Worm (Caenorhabditis elegans): ENCODE results near the gene mans-4.

Gene mans-4

DNA sequence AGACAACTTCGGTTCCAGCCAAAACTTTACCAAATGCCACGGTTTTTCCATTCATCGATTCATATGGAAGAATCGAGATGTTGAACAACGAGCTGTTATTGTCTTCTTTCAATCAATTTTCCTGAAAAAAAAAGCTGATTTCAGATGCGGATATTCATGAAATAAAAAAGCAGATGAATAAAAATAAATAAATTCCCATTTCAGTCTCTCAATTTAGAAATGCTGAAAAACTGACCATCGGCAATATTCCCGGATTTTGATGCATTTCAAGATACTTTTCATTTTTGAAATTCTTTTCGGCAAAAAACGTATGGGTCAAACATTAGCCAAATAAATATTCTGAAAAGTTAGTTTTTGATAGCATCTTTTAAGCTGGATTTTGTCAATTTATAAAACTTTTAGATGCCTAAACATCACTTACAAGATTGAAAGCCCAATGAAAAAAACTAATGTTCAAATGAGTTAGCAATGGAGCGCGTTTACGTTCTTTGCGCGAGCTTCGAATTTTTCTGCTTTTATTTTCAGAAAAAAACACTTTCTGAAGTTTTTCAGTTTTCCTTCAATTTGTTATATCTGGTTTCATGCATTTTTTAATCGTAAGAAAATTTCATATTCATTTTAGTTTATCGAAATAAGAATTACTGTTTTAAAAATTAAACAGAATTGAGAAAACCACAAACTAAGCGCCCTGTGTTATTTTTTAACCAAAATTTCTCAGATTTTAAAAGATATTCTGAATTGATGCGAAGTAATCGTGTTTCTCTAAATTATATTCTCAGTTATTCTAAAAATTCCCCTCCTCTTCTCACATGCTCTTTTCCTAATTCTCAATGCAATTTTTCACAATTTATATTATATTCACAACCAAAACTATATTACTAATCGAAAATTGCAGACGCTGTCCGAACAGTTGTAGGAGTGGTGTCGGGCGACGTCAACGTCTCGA is 26.0 kb upstream of the mans-4 start, which contains the start of the genes C01F6.14 and fem-3:
Gene C01F6.14 (minus strand): TSS at position 51 of the 946 bp plus-strand sequence.
Gene fem-3 (plus strand): TSS at position 896 of the 946 bp plus-strand sequence.
- TF ChIP-seq xbp-1 (tag; optimal IDR thresholded peaks at IDR 0.05): no peak
- TF ChIP-seq tbx-2 (tag; optimal IDR thresholded peaks at IDR 0.05): no peak
- TF ChIP-seq pag-3 (tag; optimal IDR thresholded peaks at IDR 0.05; ENCODE audit: borderline replicate concordance, insufficient read depth): no peak
- TF ChIP-seq skn-1 (tag; optimal IDR thresholded peaks at IDR 0.05): peak; percentile 14
- no peak for TF ChIP-seq blmp-1 (tag; optimal IDR thresholded peaks at IDR 0.05)
- peak; percentile 9 to 73 for TF ChIP-seq efl-1 (optimal IDR thresholded peaks at IDR 0.05)
- TF ChIP-seq efl-1 (GFP tag; optimal IDR thresholded peaks at IDR 0.05 in 1 of 2): peak; percentile 79 to 97
- peak; percentile 45 to 82 (median 70) for TF ChIP-seq dpl-1 (GFP tag; optimal IDR thresholded peaks at IDR 0.05)
- TF ChIP-seq nhr-85 (tag): peak; percentile 41
- peak in 1 of 2 experiments; percentile 54 for TF ChIP-seq lsy-2 (tag; optimal IDR thresholded peaks at IDR 0.05)
- TF ChIP-seq lin-35 (GFP tag; optimal IDR thresholded peaks at IDR 0.05): peak; percentile 55 to 81

DNA sequence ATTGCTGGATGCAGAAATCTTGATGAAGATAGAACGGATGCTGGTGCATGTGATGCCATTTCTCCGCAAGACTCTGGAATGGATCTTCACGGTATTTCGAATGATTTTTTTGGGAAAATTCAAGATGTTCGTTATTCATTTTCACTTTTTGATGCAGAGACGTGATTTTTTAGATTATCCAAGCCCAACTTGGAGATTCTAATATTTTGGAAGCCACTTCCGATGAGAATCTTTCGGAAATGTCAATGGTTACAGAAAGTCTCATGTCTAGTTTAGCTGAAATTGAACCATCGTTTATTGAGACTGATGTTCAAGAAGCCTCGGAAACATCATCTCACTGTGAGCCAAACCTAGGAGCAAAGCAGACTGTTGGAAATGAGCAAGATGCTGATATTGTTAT is 22.5 kb upstream of the mans-4 start:
- TF ChIP-seq egl-13 (tag; optimal IDR thresholded peaks at IDR 0.05) (no peak), hlh-17 (GFP tag; optimal IDR thresholded peaks at IDR 0.05; ENCODE audit: borderline replicate concordance) (no peak), hlh-4 (tag; optimal IDR thresholded peaks at IDR 0.05) (no peak), nhr-11 (tag; optimal IDR thresholded peaks at IDR 0.05) (no peak), lin-35 (GFP tag; optimal IDR thresholded peaks at IDR 0.05) (no peak), hpl-2 (GFP tag; optimal IDR thresholded peaks at IDR 0.05) (no peak), unc-130 (tag; optimal IDR thresholded peaks at IDR 0.05) (no peak), nhr-237 (tag; optimal IDR thresholded peaks at IDR 0.05) (no peak), lin-39 (tag; optimal IDR thresholded peaks at IDR 0.05) (no peak), xbp-1 (tag; optimal IDR thresholded peaks at IDR 0.05) (no peak), ceh-82 (tag; optimal IDR thresholded peaks at IDR 0.05) (no peak), elt-3 (tag; optimal IDR thresholded peaks at IDR 0.05) (no peak), nhr-12 (tag; optimal IDR thresholded peaks at IDR 0.05) (no peak), tlp-1 (tag; optimal IDR thresholded peaks at IDR 0.05) (no peak), nhr-71 (tag; optimal IDR thresholded peaks at IDR 0.05) (no peak), efl-1 (optimal IDR thresholded peaks at IDR 0.05) (no peak), efl-1 (GFP tag; optimal IDR thresholded peaks at IDR 0.05 in 1 of 2) (no peak)

DNA sequence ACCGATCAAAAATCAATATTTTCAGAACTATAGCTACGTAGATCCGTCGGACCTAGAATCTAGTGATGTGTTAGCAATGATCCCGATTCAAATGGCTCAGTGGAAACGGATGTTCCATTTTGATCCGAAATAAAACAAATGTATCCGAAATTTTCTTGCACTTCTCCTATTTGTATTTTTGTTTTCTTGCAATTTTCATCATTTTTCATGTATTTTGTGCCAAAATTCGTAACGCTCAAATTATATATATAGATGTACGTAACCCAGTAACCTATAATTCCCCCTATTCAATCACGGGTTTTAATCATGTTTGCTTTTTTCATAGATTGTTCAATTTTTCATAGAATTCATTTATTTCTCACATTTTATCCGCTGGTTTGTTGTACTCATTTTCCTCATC is 20.6 kb upstream of the mans-4 start, which contains the start of gene gldi-10:
Gene gldi-10 (plus strand): TSS at position 301 of the 400 bp plus-strand sequence.
- TF ChIP-seq efl-1 (optimal IDR thresholded peaks at IDR 0.05) (no peak), efl-1 (GFP tag; optimal IDR thresholded peaks at IDR 0.05 in 1 of 2) (peak in 1 of 2 experiments; percentile 78), unc-130 (tag; optimal IDR thresholded peaks at IDR 0.05) (no peak)

DNA sequence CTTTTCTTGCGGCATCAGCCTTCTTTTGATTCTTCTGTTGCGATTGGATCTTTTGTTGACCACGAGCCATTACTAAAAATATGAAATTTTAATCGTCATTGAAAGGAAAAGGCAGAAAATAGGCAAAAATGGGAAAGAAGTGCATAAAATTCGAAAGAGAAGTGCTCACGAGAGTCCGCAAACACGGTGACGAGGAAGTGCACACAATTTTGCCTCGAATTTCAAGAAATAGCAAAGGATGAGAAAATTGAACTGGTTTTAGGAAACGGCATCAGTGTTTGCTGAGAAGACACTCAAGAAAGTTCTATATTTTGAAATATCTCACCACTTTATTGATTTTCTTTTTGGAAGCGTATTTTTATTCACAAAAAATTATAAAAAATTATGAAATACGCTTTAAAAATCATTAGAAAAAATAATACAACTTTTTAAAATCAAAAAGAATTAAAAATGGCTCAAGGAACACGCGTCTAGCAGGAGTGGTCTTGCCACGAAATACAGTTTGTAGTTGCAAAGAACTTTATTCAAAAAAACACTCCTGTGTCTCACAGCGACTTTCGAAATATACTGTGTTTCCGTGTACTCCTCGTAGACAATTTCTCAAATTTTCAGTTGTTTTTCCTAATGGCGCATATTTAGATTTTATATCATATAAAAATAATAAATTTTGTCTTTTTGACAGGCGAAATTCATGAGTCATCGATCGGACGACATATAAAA is 18.0 kb upstream of the mans-4 start, which contains the start of the genes znf-706 and cpna-3:
Gene znf-706 (minus strand): TSS at position 72 of the 720 bp plus-strand sequence.
Gene cpna-3 (plus strand): TSS at position 683 of the 720 bp plus-strand sequence.
- TF ChIP-seq nhr-47 (tag; optimal IDR thresholded peaks at IDR 0.05) (peak; percentile 35), dpl-1 (GFP tag; optimal IDR thresholded peaks at IDR 0.05) (peak; percentile 65 to 70 (median 70)), F16B12.6 (tag; optimal IDR thresholded peaks at IDR 0.05) (peak; percentile 90), pqm-1 (tag; optimal IDR thresholded peaks at IDR 0.05) (no peak), snpc-4 (tag; optimal IDR thresholded peaks at IDR 0.05) (no peak), efl-1 (optimal IDR thresholded peaks at IDR 0.05) (peak; percentile 49 to 66), efl-1 (GFP tag; optimal IDR thresholded peaks at IDR 0.05 in 1 of 2) (peak; percentile 69 to 96), nhr-71 (tag; optimal IDR thresholded peaks at IDR 0.05) (peak; percentile 41), skn-1 (tag; optimal IDR thresholded peaks at IDR 0.05) (peak; percentile 25), nhr-20 (tag; optimal IDR thresholded peaks at IDR 0.05) (peak; percentile 11), lir-3 (tag; optimal IDR thresholded peaks at IDR 0.05; ENCODE audit: poor library complexity) (no peak), nhr-19 (GFP tag; conservative IDR thresholded peaks at IDR 0.05) (0 out of 2 replicates have a peak, but pooled peaks have one; percentile 9), xbp-1 (tag; optimal IDR thresholded peaks at IDR 0.05) (peak; percentile 21), pag-3 (tag; optimal IDR thresholded peaks at IDR 0.05; ENCODE audit: borderline replicate concordance, insufficient read depth) (no peak), nhr-85 (tag) (peak; percentile 4), rnt-1 (tag; optimal IDR thresholded peaks at IDR 0.05) (peak; percentile 38), lin-15B (tag; optimal IDR thresholded peaks at IDR 0.05) (peak; percentile 47), lin-35 (GFP tag; optimal IDR thresholded peaks at IDR 0.05) (peak; percentile 60 to 75), lsy-2 (tag; optimal IDR thresholded peaks at IDR 0.05) (peak; percentile 28 to 50), dsc-1 (tag; optimal IDR thresholded peaks at IDR 0.05) (peak; percentile 12), mdl-1 (tag; optimal IDR thresholded peaks at IDR 0.05) (peak in 1 of 2 experiments; percentile 28), mab-9 (GFP tag; IDR thresholded peaks at IDR 0.05) (no peak), swsn-7 (tag; optimal IDR thresholded peaks at IDR 0.05) (peak; percentile 10), irx-1 (tag; optimal IDR thresholded peaks at IDR 0.05) (no peak), snu-23 (GFP tag; optimal IDR thresholded peaks at IDR 0.05) (peak; percentile 54), tbx-2 (tag; optimal IDR thresholded peaks at IDR 0.05) (peak; percentile 14), mep-1 (tag; optimal IDR thresholded peaks at IDR 0.05) (peak; percentile 43), ceh-82 (tag; optimal IDR thresholded peaks at IDR 0.05) (peak; percentile 3 to 38 (median 14))
